Worm (Caenorhabditis elegans) whole organism, young adult: ENCODE measurements around the gene slo-1.

Experiments
- F22D6.2 ChIP-seq: sonication (generic microtip); optimal IDR thresholded peaks from 2 replicates; lab custom pipeline; 2016; ENCODE audit warnings: mild to moderate bottlenecking, missing genetic modification characterization, missing compliant biosample characterization
- F57C9.4 ChIP-seq: sonication (generic microtip); optimal IDR thresholded peaks from 2 replicates; lab custom pipeline; 2017; ENCODE audit warnings: mild to moderate bottlenecking, missing genetic modification characterization, missing compliant biosample characterization
- T26A5.8 ChIP-seq: sonication (generic microtip); optimal IDR thresholded peaks from 2 replicates; lab custom pipeline; 2016; ENCODE audit warnings: missing genetic modification characterization, missing compliant biosample characterization
- Y79H2A.3 ChIP-seq: fragments of 200-800 bp; sonication (Bioruptor generic); conservative IDR thresholded peaks from 2 replicates; pipeline ENCODE4 v1.3.6; 2022; ENCODE audit warnings: missing genetic modification reagents, missing genetic modification characterization, missing compliant biosample characterization
- akir-1 ChIP-seq: fragments of 200-800 bp; sonication (Bioruptor generic); optimal IDR thresholded peaks from 2 replicates; lab custom pipeline; 2018; ENCODE audit warnings: mild to moderate bottlenecking, missing genetic modification characterization, moderate library complexity, missing compliant biosample characterization
- aptf-2 ChIP-seq: fragments of 200-800 bp; sonication (Bioruptor generic); conservative IDR thresholded peaks from 2 replicates; pipeline ENCODE4 v1.3.6; 2022; ENCODE audit warnings: missing genetic modification reagents, missing genetic modification characterization, missing compliant biosample characterization
- attf-5 ChIP-seq: fragments of 200-800 bp; sonication (Bioruptor generic); optimal IDR thresholded peaks from 2 replicates; lab custom pipeline; 2018; ENCODE audit warnings: mild to moderate bottlenecking, missing genetic modification characterization, missing compliant biosample characterization
- attf-6 ChIP-seq: fragments of 200-800 bp; sonication (Bioruptor generic); IDR thresholded peaks from 2 replicates; pipeline ENCODE4 v1.3.6; 2022; ENCODE audit warnings: missing genetic modification reagents, missing genetic modification characterization, missing compliant biosample characterization
- bed-1 ChIP-seq: fragments of 200-800 bp; sonication (Bioruptor generic); IDR thresholded peaks from 2 replicates; pipeline ENCODE4 v1.3.6; 2022; ENCODE audit warnings: missing genetic modification reagents, missing genetic modification characterization, missing compliant biosample characterization
- ccch-3 ChIP-seq: fragments of 200-800 bp; sonication (Bioruptor generic); optimal IDR thresholded peaks from 2 replicates; lab custom pipeline; 2018; ENCODE audit warnings: mild to moderate bottlenecking, missing genetic modification characterization, missing compliant biosample characterization
- cebp-1 ChIP-seq, 2 experiments: fragments of 200-800 bp in 1 of 2; sonication (Bioruptor generic) in 1 of 2; sonication (generic microtip) in 1 of 2; IDR thresholded peaks in 1 of 2; optimal IDR thresholded peaks in 1 of 2; 2 replicates each; pipeline versions ENCODE4 v1.3.6 to Lab custom; 2017 to 2022; ENCODE audit warnings: missing compliant biosample characterization in 2 of 2, missing genetic modification characterization in 2 of 2, mild to moderate bottlenecking in 1 of 2, missing genetic modification reagents in 1 of 2, moderate library complexity in 1 of 2
- cebp-2 ChIP-seq: fragments of 200-800 bp; sonication (Bioruptor generic); IDR thresholded peaks from 2 replicates; pipeline ENCODE4 v1.3.6; 2022; ENCODE audit warnings: missing genetic modification characterization, missing compliant biosample characterization
- ceh-100 ChIP-seq: fragments of 200-800 bp; sonication (Bioruptor generic); IDR thresholded peaks from 2 replicates; pipeline ENCODE4 v1.3.6; 2022; ENCODE audit warnings: missing genetic modification reagents, missing genetic modification characterization, missing compliant biosample characterization
- ceh-27 ChIP-seq: fragments of 200-800 bp; sonication (Bioruptor generic); optimal IDR thresholded peaks from 2 replicates; lab custom pipeline; 2018; ENCODE audit warnings: mild to moderate bottlenecking, missing genetic modification characterization, moderate library complexity, missing compliant biosample characterization
- ceh-79 ChIP-seq: sonication (generic microtip); optimal IDR thresholded peaks from 2 replicates; lab custom pipeline; 2017; ENCODE audit warnings: mild to moderate bottlenecking, missing genetic modification characterization, missing compliant biosample characterization
- dox-1 ChIP-seq: fragments of 200-800 bp; sonication (Bioruptor generic); IDR thresholded peaks from 2 replicates; pipeline ENCODE4 v1.3.6; 2022; ENCODE audit warnings: missing genetic modification reagents, missing genetic modification characterization, missing compliant biosample characterization
- dpl-1 ChIP-seq: fragments of 150-350 bp; optimal IDR thresholded peaks from 2 replicates; lab custom pipeline; 2014; ENCODE audit warnings: missing biosample characterization, missing genetic modification reagents, missing genetic modification characterization
- egl-18 ChIP-seq: fragments of 200-800 bp; sonication (Bioruptor generic); IDR thresholded peaks from 2 replicates; pipeline ENCODE4 v1.3.6; 2022; ENCODE audit warnings: missing genetic modification reagents, missing genetic modification characterization, missing compliant biosample characterization
- egrh-3 ChIP-seq: fragments of 200-800 bp; sonication (Bioruptor generic); IDR thresholded peaks from 2 replicates; pipeline ENCODE4 v1.3.6; 2022; ENCODE audit warnings: missing genetic modification reagents, missing genetic modification characterization, missing compliant biosample characterization
- ekl-4 ChIP-seq: fragments of 200-800 bp; sonication (Bioruptor generic); IDR thresholded peaks from 2 replicates; pipeline ENCODE4 v1.3.6; 2022; ENCODE audit warnings: missing genetic modification reagents, missing genetic modification characterization, missing compliant biosample characterization
- hlh-26 ChIP-seq: fragments of 200-800 bp; sonication (Bioruptor generic); conservative IDR thresholded peaks from 2 replicates; pipeline ENCODE4 v1.3.6; 2022; ENCODE audit warnings: missing genetic modification reagents, missing genetic modification characterization, missing compliant biosample characterization
- hmg-1.2 ChIP-seq: fragments of 200-800 bp; sonication (Bioruptor generic); IDR thresholded peaks from 2 replicates; pipeline ENCODE4 v1.3.6; 2022; ENCODE audit warnings: missing genetic modification reagents, missing genetic modification characterization, missing compliant biosample characterization
- hmg-20 ChIP-seq: fragments of 200-800 bp; sonication (Bioruptor generic); IDR thresholded peaks from 2 replicates; pipeline ENCODE4 v1.3.6; 2022; ENCODE audit warnings: missing genetic modification reagents, missing genetic modification characterization, missing compliant biosample characterization
- let-607 ChIP-seq, 2 experiments: fragments of 200-800 bp in 1 of 2; sonication (Bioruptor generic) in 1 of 2; sonication (generic microtip) in 1 of 2; optimal IDR thresholded peaks; 2 replicates each; lab custom pipeline; 2016 to 2018; ENCODE audit warnings: mild to moderate bottlenecking in 2 of 2, missing compliant biosample characterization in 2 of 2, missing genetic modification characterization in 2 of 2, moderate library complexity in 2 of 2, missing genotype in 1 of 2
- lin-26 ChIP-seq: fragments of 200-800 bp; sonication (Bioruptor generic); IDR thresholded peaks from 2 replicates; pipeline ENCODE4 v1.3.6; 2022; ENCODE audit warnings: missing genetic modification reagents, missing genetic modification characterization, missing compliant biosample characterization
- lin-54 ChIP-seq: fragments of 200-800 bp; sonication (Bioruptor generic); optimal IDR thresholded peaks from 2 replicates; lab custom pipeline; 2018; ENCODE audit warnings: mild to moderate bottlenecking, missing genetic modification characterization, missing compliant biosample characterization
- mcd-1 ChIP-seq: fragments of 200-800 bp; sonication (Bioruptor generic); IDR thresholded peaks from 2 replicates; pipeline ENCODE4 v1.3.6; 2022; ENCODE audit warnings: missing genetic modification reagents, missing genetic modification characterization, missing compliant biosample characterization
- mxl-1 ChIP-seq: sonication (generic microtip); optimal IDR thresholded peaks from 2 replicates; lab custom pipeline; 2016; ENCODE audit warnings: missing genetic modification characterization, missing compliant biosample characterization
- nhr-179 ChIP-seq: sonication (generic microtip); optimal IDR thresholded peaks from 2 replicates; lab custom pipeline; 2016; ENCODE audit warnings: mild to moderate bottlenecking, missing genetic modification characterization, missing compliant biosample characterization
- pbrm-1 ChIP-seq: fragments of 200-800 bp; sonication (Bioruptor generic); IDR thresholded peaks from 2 replicates; pipeline ENCODE4 v1.3.6; 2022; ENCODE audit warnings: missing genetic modification reagents, missing genetic modification characterization, missing compliant biosample characterization
- pha-4 ChIP-seq: fragments of 150-350 bp; sonication (generic microtip); optimal IDR thresholded peaks from 2 replicates; lab custom pipeline; 2014; ENCODE audit warnings: missing biosample characterization, missing genetic modification reagents, missing genetic modification characterization
- rec-8 ChIP-seq, 2 experiments: sonication (generic microtip); optimal IDR thresholded peaks; 2 replicates each; lab custom pipeline; 2016; ENCODE audit warnings: mild to moderate bottlenecking in 2 of 2, missing genetic modification characterization in 2 of 2, missing genetic modification reagents in 2 of 2, missing genotype in 2 of 2, missing biosample characterization in 1 of 2, missing compliant biosample characterization in 1 of 2, moderate library complexity in 1 of 2
- repo-1 ChIP-seq: sonication (generic microtip); optimal IDR thresholded peaks from 2 replicates; lab custom pipeline; 2017; ENCODE audit warnings: mild to moderate bottlenecking, missing genetic modification characterization, missing compliant biosample characterization
- sea-2 ChIP-seq: fragments of 200-800 bp; sonication (Bioruptor generic); IDR thresholded peaks from 2 replicates; pipeline ENCODE4 v1.3.6; 2022; ENCODE audit warnings: missing genetic modification characterization, missing compliant biosample characterization
- tbx-9 ChIP-seq: sonication (generic microtip); optimal IDR thresholded peaks from 2 replicates; lab custom pipeline; 2016; ENCODE audit warnings: borderline replicate concordance, missing genetic modification characterization, inconsistent platforms, missing compliant biosample characterization
- unc-62 ChIP-seq: fragments of 150-350 bp; optimal IDR thresholded peaks from 2 replicates; lab custom pipeline; 2014; ENCODE audit warnings: missing biosample characterization, missing genetic modification reagents, missing genetic modification characterization
- xnd-1 ChIP-seq: sonication (generic microtip); optimal IDR thresholded peaks from 2 replicates; lab custom pipeline; 2016; ENCODE audit warnings: missing genotype, missing genetic modification reagents, missing genetic modification characterization, missing compliant biosample characterization
- zfh-2 ChIP-seq: fragments of 200-800 bp; sonication (Bioruptor generic); conservative IDR thresholded peaks from 2 replicates; pipeline ENCODE4 v1.3.6; 2022; ENCODE audit warnings: missing genetic modification reagents, missing genetic modification characterization, missing compliant biosample characterization
- ztf-22 ChIP-seq: fragments of 200-800 bp; sonication (Bioruptor generic); optimal IDR thresholded peaks from 2 replicates; lab custom pipeline; 2018; ENCODE audit warnings: mild to moderate bottlenecking, missing genetic modification characterization, moderate library complexity, missing compliant biosample characterization
- ztf-25 ChIP-seq: fragments of 200-800 bp; sonication (Bioruptor generic); IDR thresholded peaks from 2 replicates; pipeline ENCODE4 v1.3.6; 2022; ENCODE audit warnings: missing genetic modification reagents, missing genetic modification characterization, missing compliant biosample characterization
- ztf-28 ChIP-seq: fragments of 200-800 bp; sonication (Bioruptor generic); IDR thresholded peaks from 2 replicates; pipeline ENCODE4 v1.3.6; 2022; ENCODE audit warnings: missing genetic modification reagents, missing genetic modification characterization, missing compliant biosample characterization
- ztf-6 ChIP-seq: fragments of 200-800 bp; sonication (Bioruptor generic); IDR thresholded peaks from 2 replicates; pipeline ENCODE4 v1.3.6; 2022; ENCODE audit warnings: missing genetic modification reagents, missing genetic modification characterization, missing compliant biosample characterization

The slo-1 gene

ce11 chrV:18476090-18476489, 16.0 kb upstream of the slo-1 start, which contains the start of gene srh-179:
TSS of gene srh-179 (plus strand) at chrV:18476390.
- TF ChIP-seq xnd-1 (no peak), nhr-179 (tag; lab: Kevin White, UChicago) (no peak), egrh-3 (no peak)

- TF ChIP-seq ceh-79 (tag; lab: Kevin White, UChicago) = no peak
- no peak for TF ChIP-seq ztf-28 (GFP tag; lab: Robert Waterston, UW)
- no peak for TF ChIP-seq Y79H2A.3 (GFP tag; lab: Robert Waterston, UW)
- TF ChIP-seq zfh-2 (GFP tag; lab: Robert Waterston, UW) = no peak
- no peak for TF ChIP-seq attf-6 (GFP tag; lab: Robert Waterston, UW)
- no peak for TF ChIP-seq mxl-1 (tag; lab: Kevin White, UChicago)
- TF ChIP-seq, all 124 proteins: peak for 0
Observed at ce11 chrV:18480231-18480630, 11.8 kb upstream of the slo-1 start, which contains the start of gene srh-178. TSS of gene srh-178 (minus strand) at chrV:18480331.

- no peak for TF ChIP-seq hmg-1.2 (GFP tag; lab: Robert Waterston, UW)
Observed at ce11 chrV:18487158-18487557, 4.9 kb upstream of the slo-1 start, which contains the start of gene Y51A2D.18. TSS of gene Y51A2D.18 (minus strand) at chrV:18487258.

ce11 chrV:18490284-18490832, 1.7 kb upstream of the slo-1 start:
- TF ChIP-seq unc-62 (GFP tag; lab: Kevin White, UChicago) (no peak), ceh-100 (GFP tag; lab: Robert Waterston, UW) (no peak), lin-54 (GFP tag; lab: Kevin White, UChicago) (no peak), bed-1 (no peak), T26A5.8 (tag; lab: Kevin White, UChicago) (no peak), cebp-2 (no peak), attf-5 (peak; percentile 4), hmg-1.2 (GFP tag; lab: Robert Waterston, UW) (no peak), let-607 (tag; optimal IDR thresholded peaks at IDR 0.05; lab: Kevin White, UChicago) (no peak), F57C9.4 (tag; lab: Kevin White, UChicago) (no peak), sea-2 (GFP tag; lab: Robert Waterston, UW) (no peak), rec-8 (tag; optimal IDR thresholded peaks at IDR 0.05; lab: Kevin White, UChicago) (no peak), pbrm-1 (no peak), hmg-20 (GFP tag; lab: Robert Waterston, UW) (no peak), hlh-26 (no peak), ekl-4 (GFP tag; lab: Robert Waterston, UW) (no peak), egrh-3 (peak; percentile 84), akir-1 (GFP tag; lab: Kevin White, UChicago) (no peak), aptf-2 (no peak), dox-1 (GFP tag; lab: Robert Waterston, UW) (no peak), repo-1 (tag; lab: Kevin White, UChicago) (no peak), F22D6.2 (tag; lab: Kevin White, UChicago) (no peak), ztf-25 (GFP tag; lab: Robert Waterston, UW) (no peak), ztf-6 (no peak), ztf-22 (GFP tag; lab: Kevin White, UChicago) (no peak), nhr-179 (tag; lab: Kevin White, UChicago) (no peak), pha-4 (tag; lab: Kevin White, UChicago) (no peak), tbx-9 (tag; lab: Kevin White, UChicago) (no peak), dpl-1 (GFP tag; lab: Kevin White, UChicago) (no peak), ceh-27 (peak; percentile 35), mcd-1 (GFP tag; lab: Robert Waterston, UW) (peak; percentile 44; the same call in 1 of the 2 replicates), cebp-1 (GFP tag; IDR thresholded peaks at IDR 0.05; lab: Robert Waterston, UW) (no peak), cebp-1 (tag; optimal IDR thresholded peaks at IDR 0.05; lab: Kevin White, UChicago) (peak; percentile 31), ccch-3 (GFP tag; lab: Kevin White, UChicago) (no peak), lin-26 (GFP tag; lab: Robert Waterston, UW) (no peak), egl-18 (no peak)
